Fruit fly (Drosophila melanogaster): ENCODE results near the gene Rpt4R.

DNA sequence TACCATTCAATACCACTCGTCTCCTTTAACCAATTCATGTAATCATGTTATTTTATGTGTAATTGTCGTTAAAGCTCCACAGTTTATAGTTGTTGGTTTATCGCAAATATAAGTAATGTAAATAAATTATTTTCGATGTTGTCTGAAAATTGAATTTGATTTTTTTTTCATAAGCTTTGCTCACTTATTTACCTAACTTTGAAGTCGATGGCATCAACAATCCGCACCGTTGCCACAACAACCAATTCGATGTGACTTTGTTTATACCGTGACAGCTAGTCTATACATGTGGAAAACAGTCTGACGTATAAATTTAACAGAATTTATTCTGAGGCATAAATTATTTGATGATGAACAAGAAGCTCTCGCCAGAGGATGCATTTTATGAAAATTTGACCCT, 48.7 kb downstream of the Rpt4R start, which contains the start of gene CG6931:
- TF ChIP-seq CTCF (optimal IDR thresholded peaks at IDR 0.05) = no peak
- no peak for TF ChIP-seq CG8478 (optimal IDR thresholded peaks at IDR 0.05)
